Fruit fly (Drosophila melanogaster) whole organism, embryonic: Measurements from ENCODE around the gene iav.

Experiments
- Atf-2 ChIP-seq: fragments of 200-800 bp; sonication (Bioruptor generic); optimal IDR thresholded peaks from 2 replicates; lab custom pipeline; 2016; ENCODE audit warnings: missing biosample characterization, missing genetic modification characterization
- BEAF-32 ChIP-seq: fragments of 200-800 bp; sonication (Bioruptor generic); optimal IDR thresholded peaks from 3 replicates; lab custom pipeline; 2017; ENCODE audit warnings: missing biosample characterization, missing genetic modification characterization, mild to moderate bottlenecking, moderate library complexity, missing genetic modification reagents
- Bdp1 ChIP-seq: fragments of 200-800 bp; sonication (Bioruptor generic); optimal IDR thresholded peaks from 3 replicates; lab custom pipeline; 2016; ENCODE audit warnings: missing biosample characterization, missing genetic modification characterization
- CG10654 ChIP-seq: fragments of 200-800 bp; sonication (Bioruptor generic); optimal IDR thresholded peaks from 2 replicates; lab custom pipeline; 2016; ENCODE audit warnings: missing biosample characterization, missing genetic modification characterization
- CG11504 ChIP-seq: fragments of 200-800 bp; sonication (Bioruptor generic); optimal IDR thresholded peaks from 3 replicates; lab custom pipeline; 2019; ENCODE audit warnings: missing biosample characterization, mild to moderate bottlenecking, missing genetic modification characterization, moderate library complexity
- CG11560 ChIP-seq: fragments of 200-800 bp; sonication (Bioruptor generic); IDR thresholded peaks from 3 replicates; pipeline ENCODE4 v1.3.6; 2022; ENCODE audit warnings: missing biosample characterization, missing genetic modification characterization
- CG11723 ChIP-seq: fragments of 200-800 bp; sonication (Bioruptor generic); optimal IDR thresholded peaks from 2 replicates; lab custom pipeline; 2017; ENCODE audit warnings: missing biosample characterization, mild to moderate bottlenecking, missing genetic modification characterization
- CG12155 ChIP-seq: fragments of 200-800 bp; sonication (Bioruptor generic); optimal IDR thresholded peaks from 3 replicates; lab custom pipeline; 2016; ENCODE audit warnings: missing biosample characterization, missing genetic modification characterization
- CG13296 ChIP-seq: fragments of 200-800 bp; sonication (Bioruptor generic); optimal IDR thresholded peaks from 3 replicates; lab custom pipeline; 2018; ENCODE audit warnings: missing biosample characterization, mild to moderate bottlenecking, missing genetic modification characterization
- CG1529 ChIP-seq: fragments of 200-800 bp; sonication (Bioruptor generic); optimal IDR thresholded peaks from 3 replicates; lab custom pipeline; 2018; ENCODE audit warnings: missing biosample characterization, missing genetic modification characterization
- CG16863 ChIP-seq: fragments of 200-800 bp; sonication (Bioruptor generic); optimal IDR thresholded peaks from 3 replicates; lab custom pipeline; 2016; ENCODE audit warnings: missing biosample characterization, missing genetic modification characterization
- CG17186 ChIP-seq: fragments of 200-800 bp; sonication (Bioruptor generic); optimal IDR thresholded peaks from 3 replicates; lab custom pipeline; 2017; ENCODE audit warnings: missing biosample characterization, missing genetic modification reagents, missing genetic modification characterization
- CG17361 ChIP-seq: fragments of 200-800 bp; sonication (Bioruptor generic); IDR thresholded peaks from 3 replicates; pipeline ENCODE4 v1.3.6; 2022; ENCODE audit warnings: missing biosample characterization, missing genetic modification characterization
- CG2678 ChIP-seq: fragments of 200-800 bp; sonication (Bioruptor generic); optimal IDR thresholded peaks from 3 replicates; lab custom pipeline; 2019; ENCODE audit warnings: missing biosample characterization, mild to moderate bottlenecking, missing genetic modification characterization, moderate library complexity
- CG2889 ChIP-seq: fragments of 200-800 bp; sonication (Bioruptor generic); IDR thresholded peaks from 3 replicates; pipeline ENCODE4 v1.3.6; 2022; ENCODE audit warnings: missing biosample characterization, missing genetic modification characterization
- CG3407 ChIP-seq: fragments of 200-800 bp; sonication (Bioruptor generic); optimal IDR thresholded peaks from 2 replicates; lab custom pipeline; 2018; ENCODE audit warnings: missing biosample characterization, mild to moderate bottlenecking, missing genetic modification characterization
- CG34376 ChIP-seq: fragments of 200-800 bp; sonication (Bioruptor generic); optimal IDR thresholded peaks from 2 replicates; lab custom pipeline; 2018; ENCODE audit warnings: missing biosample characterization, mild to moderate bottlenecking, missing genetic modification characterization
- CG6175 ChIP-seq: fragments of 200-800 bp; sonication (Bioruptor generic); IDR thresholded peaks from 3 replicates; pipeline ENCODE4 v1.3.6; 2022; ENCODE audit warnings: missing biosample characterization, missing genetic modification characterization
- CG6791 ChIP-seq: fragments of 200-800 bp; sonication (Bioruptor generic); IDR thresholded peaks from 3 replicates; pipeline ENCODE4 v1.3.6; 2022; ENCODE audit warnings: missing biosample characterization, missing genetic modification characterization; ENCODE audit not compliant: partially characterized antibody
- CG7271 ChIP-seq: fragments of 200-800 bp; sonication (Bioruptor generic); optimal IDR thresholded peaks from 2 replicates; lab custom pipeline; 2018; ENCODE audit warnings: missing biosample characterization, mild to moderate bottlenecking, missing genetic modification characterization, moderate library complexity
- CG8359 ChIP-seq: fragments of 200-800 bp; sonication (Bioruptor generic); optimal IDR thresholded peaks from 2 replicates; lab custom pipeline; 2017; ENCODE audit warnings: missing biosample characterization, mild to moderate bottlenecking, missing genetic modification characterization, borderline replicate concordance
- HLHmδ ChIP-seq: fragments of 200-800 bp; sonication (Bioruptor generic); optimal IDR thresholded peaks from 2 replicates; lab custom pipeline; 2018; ENCODE audit warnings: missing biosample characterization, mild to moderate bottlenecking, missing genetic modification characterization, moderate library complexity
- Hand ChIP-seq: fragments of 200-800 bp; sonication (Bioruptor generic); optimal IDR thresholded peaks from 2 replicates; lab custom pipeline; 2017; ENCODE audit warnings: mild to moderate bottlenecking, missing biosample characterization, missing genetic modification reagents, missing genetic modification characterization
- Hmx ChIP-seq: fragments of 200-800 bp; sonication (Bioruptor generic); optimal IDR thresholded peaks from 2 replicates; lab custom pipeline; 2016; ENCODE audit warnings: missing biosample characterization, missing genetic modification characterization
- Lpt ChIP-seq: fragments of >200 bp; optimal IDR thresholded peaks from 2 replicates; lab custom pipeline; 2018; ENCODE audit warnings: missing biosample characterization, missing genetic modification characterization
- MBD-R2 ChIP-seq: fragments of 200-800 bp; sonication (Bioruptor generic); IDR thresholded peaks from 2 replicates; pipeline ENCODE4 v1.3.6; 2022; ENCODE audit warnings: missing biosample characterization, missing genetic modification characterization
- Med ChIP-seq: fragments of 200-800 bp; sonication (Bioruptor generic); peaks from one replicate; lab custom pipeline; 2016; ENCODE audit warnings: missing biosample characterization, missing genetic modification characterization, mild to moderate bottlenecking, inconsistent platforms, moderate library complexity
- NK7.1 ChIP-seq: fragments of 200-800 bp; sonication (Bioruptor generic); optimal IDR thresholded peaks from 3 replicates; lab custom pipeline; 2016; ENCODE audit warnings: missing biosample characterization, missing genetic modification characterization
- Optix ChIP-seq: fragments of 200-800 bp; sonication (Bioruptor generic); IDR thresholded peaks from 3 replicates; pipeline ENCODE4 v1.3.6; 2022; ENCODE audit warnings: missing biosample characterization, missing genetic modification characterization
- PHDP ChIP-seq: fragments of 200-800 bp; sonication (Bioruptor generic); optimal IDR thresholded peaks from 3 replicates; lab custom pipeline; 2018; ENCODE audit warnings: missing biosample characterization, mild to moderate bottlenecking, missing genetic modification characterization, moderate library complexity
- Rx ChIP-seq: fragments of 200-800 bp; sonication (Bioruptor generic); IDR thresholded peaks from 2 replicates; pipeline ENCODE4 v1.3.6; 2022; ENCODE audit warnings: missing biosample characterization, missing genetic modification characterization
- Side ChIP-seq: fragments of 200-800 bp; sonication (Bioruptor generic); optimal IDR thresholded peaks from 2 replicates; lab custom pipeline; 2016; ENCODE audit warnings: missing biosample characterization, missing genetic modification characterization
- Tbp ChIP-seq: fragments of >200 bp; optimal IDR thresholded peaks from 2 replicates; lab custom pipeline; 2018; ENCODE audit warnings: missing biosample characterization, missing genetic modification characterization
- aop ChIP-seq: fragments of 200-800 bp; sonication (Bioruptor generic); IDR thresholded peaks from 2 replicates; pipeline ENCODE4 v1.3.6; 2022; ENCODE audit warnings: missing biosample characterization, missing genetic modification characterization
- ash1 ChIP-seq: fragments of 200-800 bp; sonication (Bioruptor generic); optimal IDR thresholded peaks from 2 replicates; lab custom pipeline; 2018; ENCODE audit warnings: missing biosample characterization, mild to moderate bottlenecking, missing genetic modification characterization
- ato ChIP-seq: fragments of 200-800 bp; sonication (Bioruptor generic); IDR thresholded peaks from 2 replicates; pipeline ENCODE4 v1.3.6; 2022; ENCODE audit warnings: missing biosample characterization, missing genetic modification characterization; ENCODE audit not compliant: partially characterized antibody
- cad ChIP-seq: fragments of >200 bp; optimal IDR thresholded peaks from 2 replicates; lab custom pipeline; 2017; ENCODE audit warnings: missing biosample characterization, missing genetic modification characterization
- chm ChIP-seq: fragments of 200-800 bp; sonication (Bioruptor generic); IDR thresholded peaks from 2 replicates; pipeline ENCODE4 v1.3.6; 2022; ENCODE audit warnings: missing biosample characterization, missing genetic modification characterization
- dati ChIP-seq: fragments of 200-800 bp; sonication (Bioruptor generic); IDR thresholded peaks from 2 replicates; pipeline ENCODE4 v1.3.6; 2022; ENCODE audit warnings: missing biosample characterization, missing genetic modification characterization
- emc ChIP-seq: fragments of 200-800 bp; sonication (Bioruptor generic); optimal IDR thresholded peaks from 2 replicates; lab custom pipeline; 2016; ENCODE audit warnings: missing biosample characterization, missing genetic modification characterization
- ewg ChIP-seq: fragments of 200-800 bp; sonication (Bioruptor generic); optimal IDR thresholded peaks from 3 replicates; lab custom pipeline; 2017; ENCODE audit warnings: mild to moderate bottlenecking, missing biosample characterization, missing genetic modification reagents, missing genetic modification characterization
- fd64A ChIP-seq: fragments of 200-800 bp; sonication (Bioruptor generic); optimal IDR thresholded peaks from 3 replicates; lab custom pipeline; 2018; ENCODE audit warnings: missing biosample characterization, mild to moderate bottlenecking, missing genetic modification characterization
- gce ChIP-seq: fragments of 200-800 bp; sonication (Bioruptor generic); IDR thresholded peaks from 3 replicates; pipeline ENCODE4 v1.3.6; 2022; ENCODE audit warnings: missing biosample characterization, missing genetic modification characterization
- kay ChIP-seq: fragments of 200-800 bp; sonication (Bioruptor generic); optimal IDR thresholded peaks from 2 replicates; lab custom pipeline; 2016; ENCODE audit warnings: missing biosample characterization, missing genetic modification characterization
- nerfin-1 ChIP-seq: fragments of 200-800 bp; sonication (Bioruptor generic); optimal IDR thresholded peaks from 3 replicates; lab custom pipeline; 2019; ENCODE audit warnings: missing biosample characterization, mild to moderate bottlenecking, missing genetic modification characterization, moderate library complexity
- psq ChIP-seq: fragments of 200-800 bp; sonication (Bioruptor generic); optimal IDR thresholded peaks from 2 replicates; lab custom pipeline; 2017; ENCODE audit warnings: missing biosample characterization, missing genetic modification characterization
- seq ChIP-seq: fragments of 200-800 bp; sonication (Bioruptor generic); IDR thresholded peaks from 2 replicates; pipeline ENCODE4 v1.3.6; 2022; ENCODE audit warnings: missing biosample characterization, missing genetic modification characterization
- sug ChIP-seq: fragments of 200-800 bp; optimal IDR thresholded peaks from 2 replicates; lab custom pipeline; 2019; ENCODE audit warnings: missing biosample characterization, mild to moderate bottlenecking, missing genetic modification characterization, moderate library complexity
- tap ChIP-seq: fragments of 200-800 bp; optimal IDR thresholded peaks from 3 replicates; lab custom pipeline; 2019; ENCODE audit warnings: missing biosample characterization, mild to moderate bottlenecking, missing genetic modification characterization, moderate library complexity
- tgo ChIP-seq: fragments of 200-800 bp; sonication (Bioruptor generic); IDR thresholded peaks from 3 replicates; pipeline ENCODE4 v1.3.6; 2022; ENCODE audit warnings: missing biosample characterization, missing genetic modification characterization
- z ChIP-seq: fragments of 200-800 bp; sonication (Bioruptor generic); IDR thresholded peaks from 3 replicates; pipeline ENCODE4 v1.3.6; 2022; ENCODE audit warnings: missing biosample characterization, missing genetic modification characterization

iav gene

dm6 chrX:6794190-6794589 is 19.6 kb upstream of the iav start (continued):
- TF ChIP-seq kay (GFP tag; lab: Kevin White, UChicago) (peak; percentile 20), dati (GFP tag; lab: Robert Waterston, UW) (peak; percentile 75), CG13296 (peak; percentile 77), CG8359 (GFP tag; lab: Kevin White, UChicago) (no peak), CG16863 (GFP tag; lab: Kevin White, UChicago) (peak; percentile 74), Lpt (GFP tag; lab: Kevin White, UChicago) (no peak), aop (GFP tag; lab: Robert Waterston, UW) (peak; percentile 55; the same call in 1 of the 2 replicates), Optix (GFP tag; lab: Robert Waterston, UW) (peak; percentile 86), CG11560 (tag; lab: Robert Waterston, UW) (peak; percentile 55; the same call in 2 of the 3 replicates), CG1529 (GFP tag; lab: Kevin White, UChicago) (peak; percentile 63), seq (GFP tag; lab: Robert Waterston, UW) (peak; percentile 86), ash1 (GFP tag; lab: Kevin White, UChicago) (no peak), chm (peak; percentile 73; the same call in 1 of the 2 replicates), CG17361 (peak; percentile 61), CG3407 (GFP tag; lab: Kevin White, UChicago) (peak; percentile 13), nerfin-1 (tag; lab: Kevin White, UChicago) (peak; percentile 25), CG6791 (GFP tag; lab: Robert Waterston, UW) (no peak), fd64A (peak; percentile 12), z (GFP tag; lab: Robert Waterston, UW) (no peak), PHDP (peak; percentile 84), CG10654 (GFP tag; lab: Kevin White, UChicago) (peak; percentile 74), CG6175 (GFP tag; lab: Robert Waterston, UW) (peak; percentile 53; the same call in 1 of the 3 replicates), Side (GFP tag; lab: Kevin White, UChicago) (peak; percentile 65), CG34376 (GFP tag; lab: Kevin White, UChicago) (no peak), Tbp (no peak), Atf-2 (GFP tag; lab: Kevin White, UChicago) (peak; percentile 79), MBD-R2 (peak; percentile 48; the same call in 1 of the 2 replicates), Hmx (no peak), emc (GFP tag; lab: Kevin White, UChicago) (peak; percentile 72), HLHmδ (GFP tag; lab: Kevin White, UChicago) (no peak), CG12155 (peak; percentile 77), CG7271 (tag; lab: Kevin White, UChicago) (no peak), tgo (peak; percentile 81), Med (peak; percentile 98), tap (tag; lab: Kevin White, UChicago) (peak; percentile 77), NK7.1 (GFP tag; lab: Kevin White, UChicago) (peak; percentile 46), CG11504 (tag; lab: Kevin White, UChicago) (peak; percentile 88), ato (no peak), psq (peak; percentile 53), cad (GFP tag; lab: Kevin White, UChicago) (no peak), CG17186 (GFP tag; lab: Kevin White, UChicago) (peak; percentile 15), CG2889 (peak; percentile 75; the same call in 2 of the 3 replicates), ewg (GFP tag; lab: Kevin White, UChicago) (peak; percentile 65), Bdp1 (GFP tag; lab: Kevin White, UChicago) (peak; percentile 55), Rx (GFP tag; lab: Robert Waterston, UW) (peak; percentile 87), gce (peak; percentile 75), Hand (GFP tag; lab: Kevin White, UChicago) (peak; percentile 56), CG2678 (tag; lab: Kevin White, UChicago) (peak; percentile 87), BEAF-32 (GFP tag; lab: Kevin White, UChicago) (no peak), CG11723 (GFP tag; lab: Kevin White, UChicago) (peak; percentile 69), sug (peak; percentile 44)
